Fruit fly (Drosophila melanogaster) whole organism, embryonic: Measurements from ENCODE around the gene CG10232.

Experiments
- BEAF-32 ChIP-seq: fragments of 200-800 bp; sonication (Bioruptor generic); optimal IDR thresholded peaks from 3 replicates; lab custom pipeline; 2017; ENCODE audit warnings: missing biosample characterization, missing genetic modification characterization, mild to moderate bottlenecking, moderate library complexity, missing genetic modification reagents
- Bdp1 ChIP-seq: fragments of 200-800 bp; sonication (Bioruptor generic); optimal IDR thresholded peaks from 3 replicates; lab custom pipeline; 2016; ENCODE audit warnings: missing biosample characterization, missing genetic modification characterization
- CG10147 ChIP-seq: fragments of 200-800 bp; sonication (Bioruptor generic); optimal IDR thresholded peaks from 2 replicates; lab custom pipeline; 2019; ENCODE audit warnings: missing biosample characterization, mild to moderate bottlenecking, missing genetic modification characterization, moderate library complexity
- CG13624 ChIP-seq: fragments of 200-800 bp; sonication (Bioruptor generic); optimal IDR thresholded peaks from 2 replicates; lab custom pipeline; 2016; ENCODE audit warnings: missing biosample characterization, missing genetic modification characterization
- CG15073 ChIP-seq: fragments of 200-800 bp; sonication (Bioruptor generic); optimal IDR thresholded peaks from 2 replicates; lab custom pipeline; 2016; ENCODE audit warnings: missing biosample characterization, missing genetic modification characterization
- CG15479 ChIP-seq: fragments of 200-800 bp; sonication (Bioruptor generic); optimal IDR thresholded peaks from 3 replicates; lab custom pipeline; 2019; ENCODE audit warnings: missing biosample characterization, mild to moderate bottlenecking, missing genetic modification characterization, moderate library complexity
- CG2889 ChIP-seq: fragments of 200-800 bp; sonication (Bioruptor generic); IDR thresholded peaks from 3 replicates; pipeline ENCODE4 v1.3.6; 2022; ENCODE audit warnings: missing biosample characterization, missing genetic modification characterization
- CG3995 ChIP-seq: fragments of 200-800 bp; sonication (Bioruptor generic); optimal IDR thresholded peaks from 3 replicates; lab custom pipeline; 2016; ENCODE audit warnings: missing biosample characterization, missing genetic modification characterization
- CG4282 ChIP-seq: fragments of 200-800 bp; sonication (Bioruptor generic); optimal IDR thresholded peaks from 2 replicates; lab custom pipeline; 2016; ENCODE audit warnings: missing biosample characterization, missing genetic modification characterization
- CG4328 ChIP-seq: fragments of 200-800 bp; sonication (Bioruptor generic); optimal IDR thresholded peaks from 3 replicates; lab custom pipeline; 2017; ENCODE audit warnings: missing biosample characterization, missing genetic modification reagents, missing genetic modification characterization
- CG4730 ChIP-seq: fragments of 200-800 bp; sonication (Bioruptor generic); IDR thresholded peaks from 2 replicates; pipeline ENCODE4 v1.3.6; 2022; ENCODE audit warnings: missing biosample characterization, missing genetic modification characterization
- CG6654 ChIP-seq: fragments of 200-800 bp; sonication (Bioruptor generic); optimal IDR thresholded peaks from 2 replicates; lab custom pipeline; 2017; ENCODE audit warnings: missing biosample characterization, mild to moderate bottlenecking, missing genetic modification characterization
- CG6689 ChIP-seq: fragments of 200-800 bp; sonication (Bioruptor generic); IDR thresholded peaks from 2 replicates; pipeline ENCODE4 v1.3.6; 2022; ENCODE audit warnings: missing biosample characterization, missing genetic modification characterization
- CG7357 ChIP-seq: fragments of 200-800 bp; sonication (Bioruptor generic); IDR thresholded peaks from 3 replicates; pipeline ENCODE4 v1.3.6; 2022; ENCODE audit warnings: missing biosample characterization, missing genetic modification characterization
- CG7928 ChIP-seq: fragments of 200-800 bp; sonication (Bioruptor generic); optimal IDR thresholded peaks from 2 replicates; lab custom pipeline; 2017; ENCODE audit warnings: missing biosample characterization, mild to moderate bottlenecking, missing genetic modification characterization
- CG8089 ChIP-seq: fragments of 200-800 bp; sonication (Bioruptor generic); optimal IDR thresholded peaks from 3 replicates; lab custom pipeline; 2016; ENCODE audit warnings: missing biosample characterization, missing genetic modification characterization
- CG9727 ChIP-seq: fragments of 200-800 bp; sonication (Bioruptor generic); optimal IDR thresholded peaks from 3 replicates; lab custom pipeline; 2017; ENCODE audit warnings: missing biosample characterization, mild to moderate bottlenecking, missing genetic modification characterization
- CG9876 ChIP-seq: fragments of 200-800 bp; sonication (Bioruptor generic); optimal IDR thresholded peaks from 2 replicates; lab custom pipeline; 2016; ENCODE audit warnings: missing biosample characterization, missing genetic modification characterization
- Fer1 ChIP-seq: fragments of 200-800 bp; sonication (Bioruptor generic); optimal IDR thresholded peaks from 2 replicates; lab custom pipeline; 2017; ENCODE audit warnings: missing biosample characterization, mild to moderate bottlenecking, missing genetic modification characterization
- Fer2 ChIP-seq: fragments of 200-800 bp; sonication (Bioruptor generic); optimal IDR thresholded peaks from 2 replicates; lab custom pipeline; 2018; ENCODE audit warnings: missing biosample characterization, mild to moderate bottlenecking, missing genetic modification characterization, moderate library complexity
- Hr39 ChIP-seq: fragments of >200 bp; optimal IDR thresholded peaks from 2 replicates; lab custom pipeline; 2017
- Hsf ChIP-seq: fragments of 200-800 bp; sonication (Bioruptor generic); optimal IDR thresholded peaks from 3 replicates; lab custom pipeline; 2016; ENCODE audit warnings: missing biosample characterization, missing genetic modification characterization
- Lpt ChIP-seq: fragments of >200 bp; optimal IDR thresholded peaks from 2 replicates; lab custom pipeline; 2018; ENCODE audit warnings: missing biosample characterization, missing genetic modification characterization
- MESR4 ChIP-seq: fragments of 200-800 bp; sonication (Bioruptor generic); optimal IDR thresholded peaks from 2 replicates; lab custom pipeline; 2018; ENCODE audit warnings: missing biosample characterization, mild to moderate bottlenecking, missing genetic modification characterization, moderate library complexity
- Neu2 ChIP-seq: fragments of 200-800 bp; sonication (Bioruptor generic); optimal IDR thresholded peaks from 3 replicates; lab custom pipeline; 2016; ENCODE audit warnings: missing biosample characterization, missing genetic modification characterization, borderline replicate concordance
- NfI ChIP-seq: fragments of 200-800 bp; sonication (Bioruptor generic); optimal IDR thresholded peaks from 3 replicates; lab custom pipeline; 2018; ENCODE audit warnings: missing biosample characterization, mild to moderate bottlenecking, missing genetic modification characterization, moderate library complexity
- Stat92E ChIP-seq, 3 experiments: fragments of >200 bp in 2 of 3; fragments of 200-800 bp in 1 of 3; sonication (Bioruptor generic) in 1 of 3; optimal IDR thresholded peaks; 2 replicates each; lab custom pipeline; 2017 to 2019; ENCODE audit warnings: missing biosample characterization in 3 of 3, missing genetic modification characterization in 3 of 3, mild to moderate bottlenecking in 1 of 3, moderate library complexity in 1 of 3
- Taf1 ChIP-seq: fragments of 200-800 bp; sonication (Bioruptor generic); IDR thresholded peaks from 2 replicates; pipeline ENCODE4 v1.3.6; 2022; ENCODE audit warnings: missing biosample characterization, missing genetic modification characterization
- abd-A ChIP-seq: fragments of 200-800 bp; sonication (Bioruptor generic); optimal IDR thresholded peaks from 3 replicates; lab custom pipeline; 2019; ENCODE audit warnings: missing biosample characterization, mild to moderate bottlenecking, missing genetic modification characterization, moderate library complexity
- ash1 ChIP-seq: fragments of 200-800 bp; sonication (Bioruptor generic); optimal IDR thresholded peaks from 2 replicates; lab custom pipeline; 2018; ENCODE audit warnings: missing biosample characterization, mild to moderate bottlenecking, missing genetic modification characterization
- bcd ChIP-seq: fragments of 200-800 bp; sonication (Bioruptor generic); optimal IDR thresholded peaks from 2 replicates; lab custom pipeline; 2017; ENCODE audit warnings: missing biosample characterization, mild to moderate bottlenecking, missing genetic modification characterization
- cas ChIP-seq: fragments of 200-800 bp; sonication (Bioruptor generic); IDR thresholded peaks from 2 replicates; pipeline ENCODE4 v1.3.6; 2022; ENCODE audit warnings: missing biosample characterization, missing genetic modification characterization
- chinmo ChIP-seq: fragments of 200-800 bp; sonication (Bioruptor generic); IDR thresholded peaks from 4 replicates; pipeline ENCODE4 v1.3.6; 2022; ENCODE audit warnings: missing biosample characterization, missing genetic modification characterization; ENCODE audit not compliant: partially characterized antibody
- croc ChIP-seq: fragments of 200-800 bp; sonication (Bioruptor generic); conservative IDR thresholded peaks from 3 replicates; pipeline ENCODE4 v1.3.6; 2022; ENCODE audit warnings: missing biosample characterization, missing genetic modification characterization
- eyg ChIP-seq: fragments of 200-800 bp; sonication (Bioruptor generic); optimal IDR thresholded peaks from 3 replicates; lab custom pipeline; 2016; ENCODE audit warnings: missing biosample characterization, missing genetic modification characterization
- gce ChIP-seq: fragments of 200-800 bp; sonication (Bioruptor generic); IDR thresholded peaks from 3 replicates; pipeline ENCODE4 v1.3.6; 2022; ENCODE audit warnings: missing biosample characterization, missing genetic modification characterization
- gem ChIP-seq: fragments of 200-800 bp; sonication (Bioruptor generic); optimal IDR thresholded peaks from 2 replicates; lab custom pipeline; 2019; ENCODE audit warnings: missing biosample characterization, mild to moderate bottlenecking, missing genetic modification characterization, moderate library complexity
- ham ChIP-seq: fragments of 200-800 bp; sonication (Bioruptor generic); IDR thresholded peaks from 2 replicates; pipeline ENCODE4 v1.3.6; 2022; ENCODE audit warnings: missing biosample characterization, missing genetic modification characterization
- hbn ChIP-seq: fragments of 200-800 bp; sonication (Bioruptor generic); IDR thresholded peaks from 2 replicates; pipeline ENCODE4 v1.3.6; 2022; ENCODE audit warnings: missing biosample characterization, missing genetic modification characterization; ENCODE audit not compliant: partially characterized antibody
- ken ChIP-seq: fragments of 200-800 bp; sonication (Bioruptor generic); IDR thresholded peaks from 3 replicates; pipeline ENCODE4 v1.3.6; 2022; ENCODE audit warnings: missing biosample characterization, missing genetic modification characterization
- lab ChIP-seq: fragments of 200-800 bp; sonication (Bioruptor generic); optimal IDR thresholded peaks from 3 replicates; lab custom pipeline; 2017; ENCODE audit warnings: missing biosample characterization, missing genetic modification characterization, mild to moderate bottlenecking, moderate library complexity, missing genetic modification reagents
- lbe ChIP-seq: fragments of 200-800 bp; sonication (Bioruptor generic); optimal IDR thresholded peaks from 2 replicates; lab custom pipeline; 2016; ENCODE audit warnings: missing biosample characterization, mild to moderate bottlenecking, missing genetic modification characterization
- oc ChIP-seq: fragments of 200-800 bp; sonication (Bioruptor generic); optimal IDR thresholded peaks from 2 replicates; lab custom pipeline; 2018; ENCODE audit warnings: missing biosample characterization, mild to moderate bottlenecking, missing genetic modification characterization, moderate library complexity
- pho ChIP-seq: fragments of 200-800 bp; sonication (Bioruptor generic); optimal IDR thresholded peaks from 2 replicates; lab custom pipeline; 2016; ENCODE audit warnings: missing biosample characterization, missing genetic modification characterization
- pita ChIP-seq: fragments of 200-800 bp; sonication (Bioruptor generic); optimal IDR thresholded peaks from 2 replicates; lab custom pipeline; 2017; ENCODE audit warnings: missing biosample characterization, mild to moderate bottlenecking, missing genetic modification characterization
- pum ChIP-seq: fragments of 200-800 bp; sonication (Bioruptor generic); optimal IDR thresholded peaks from 2 replicates; lab custom pipeline; 2016; ENCODE audit warnings: missing biosample characterization, missing genetic modification characterization
- sens ChIP-seq: fragments of 200-800 bp; sonication (Bioruptor generic); peaks from one replicate; lab custom pipeline; 2016; ENCODE audit warnings: missing biosample characterization, missing genetic modification characterization
- slou ChIP-seq: fragments of 200-800 bp; sonication (Bioruptor generic); optimal IDR thresholded peaks from 3 replicates; lab custom pipeline; 2016; ENCODE audit warnings: missing biosample characterization, missing genetic modification characterization
- slp2 ChIP-seq: fragments of 200-800 bp; sonication (Bioruptor generic); optimal IDR thresholded peaks from 2 replicates; lab custom pipeline; 2016; ENCODE audit warnings: missing biosample characterization, missing genetic modification characterization
- unc-4 ChIP-seq: fragments of 200-800 bp; sonication (Bioruptor generic); IDR thresholded peaks from 2 replicates; pipeline ENCODE4 v1.3.6; 2022; ENCODE audit warnings: missing biosample characterization, missing genetic modification characterization; ENCODE audit not compliant: partially characterized antibody
- zf30C ChIP-seq: fragments of 200-800 bp; sonication (Bioruptor generic); optimal IDR thresholded peaks from 3 replicates; lab custom pipeline; 2018; ENCODE audit warnings: missing biosample characterization, mild to moderate bottlenecking, missing genetic modification characterization

CG10232 gene

dm6 chr3R:23767417-23767853, 46.0 kb upstream of the CG10232 start, which contains the start of the genes CG10214 and CG10375 (continued):
- TF ChIP-seq NfI (GFP tag; lab: Kevin White, UChicago) (peak; percentile 66), CG9876 (peak; percentile 74), CG9727 (GFP tag; lab: Kevin White, UChicago) (peak; percentile 66), CG6654 (no peak), Taf1 (GFP tag; lab: Robert Waterston, UW) (peak; percentile 47), MESR4 (GFP tag; lab: Kevin White, UChicago) (peak; percentile 83), zf30C (GFP tag; lab: Kevin White, UChicago) (no peak), pita (GFP tag; lab: Kevin White, UChicago) (no peak), Lpt (GFP tag; lab: Kevin White, UChicago) (no peak), CG10147 (GFP tag; lab: Kevin White, UChicago) (peak; percentile 58), lab (GFP tag; lab: Kevin White, UChicago) (peak; percentile 70), oc (tag; lab: Kevin White, UChicago) (no peak), Hsf (peak; percentile 87), bcd (GFP tag; lab: Kevin White, UChicago) (peak; percentile 64), CG2889 (0 out of 3 replicates have a peak, but pooled peaks have one; percentile 36), Bdp1 (GFP tag; lab: Kevin White, UChicago) (peak; percentile 66), abd-A (tag; lab: Kevin White, UChicago) (no peak), lbe (peak; percentile 69), CG6689 (peak; percentile 63), sens (GFP tag; lab: Kevin White, UChicago) (peak; percentile 94), CG15479 (GFP tag; lab: Kevin White, UChicago) (peak; percentile 8), CG13624 (GFP tag; lab: Kevin White, UChicago) (peak; percentile 89), pho (GFP tag; lab: Kevin White, UChicago) (peak; percentile 81), Hr39 (no peak), CG4328 (GFP tag; lab: Kevin White, UChicago) (peak; percentile 42), Fer1 (peak; percentile 82), slp2 (GFP tag; lab: Kevin White, UChicago) (peak; percentile 60), Stat92E (GFP tag; optimal IDR thresholded peaks at IDR 0.05; lab: Kevin White, UChicago) (no peak), CG7928 (peak; percentile 11), Fer2 (tag; lab: Kevin White, UChicago) (peak; percentile 32), CG8089 (peak; percentile 67), CG3995 (GFP tag; lab: Kevin White, UChicago) (peak; percentile 72), cas (GFP tag; lab: Robert Waterston, UW) (0 out of 2 replicates have a peak, but pooled peaks have one; percentile 38), CG7357 (no peak; the same call in 2 of the 3 replicates), hbn (GFP tag; lab: Robert Waterston, UW) (peak; percentile 34; the same call in 1 of the 2 replicates), chinmo (GFP tag; lab: Robert Waterston, UW) (no peak), croc (GFP tag; lab: Robert Waterston, UW) (no peak), BEAF-32 (GFP tag; lab: Kevin White, UChicago) (peak; percentile 72), slou (no peak), CG4282 (GFP tag; lab: Kevin White, UChicago) (peak; percentile 63), ken (GFP tag; lab: Robert Waterston, UW) (peak; percentile 43; the same call in 1 of the 3 replicates), ash1 (GFP tag; lab: Kevin White, UChicago) (no peak), Neu2 (peak; percentile 64), gem (tag; lab: Kevin White, UChicago) (peak; percentile 78), unc-4 (peak; percentile 58; the same call in 1 of the 2 replicates), eyg (GFP tag; lab: Kevin White, UChicago) (peak; percentile 65), CG15073 (GFP tag; lab: Kevin White, UChicago) (peak; percentile 29), pum (GFP tag; lab: Kevin White, UChicago) (peak; percentile 78), CG4730 (no peak), gce (GFP tag; lab: Robert Waterston, UW) (no peak; the same call in 2 of the 3 replicates), ham (GFP tag; lab: Robert Waterston, UW) (no peak)
